Worm (Caenorhabditis elegans) whole organism, L2 larva: ENCODE data around the gene C14C11.2.
A peak's percentile ranks its signal among the peaks of the same experiment; 100 is the strongest.

ENCODE experiments used
- ama-1 ChIP-seq: fragments of 150-350 bp; optimal IDR thresholded peaks from 2 replicates; lab custom pipeline; 2018; ENCODE audit warnings: inconsistent platforms
- egl-27 ChIP-seq: sonication (generic microtip); optimal IDR thresholded peaks from 3 replicates; lab custom pipeline; 2017; ENCODE audit warnings: missing biosample characterization, missing genetic modification reagents, missing genetic modification characterization
- elt-3 ChIP-seq: sonication (generic microtip); optimal IDR thresholded peaks from 2 replicates; lab custom pipeline; 2017; ENCODE audit warnings: missing biosample characterization, missing genetic modification characterization
- fos-1 ChIP-seq: fragments of 150-350 bp; optimal IDR thresholded peaks from 2 replicates; lab custom pipeline; 2014; ENCODE audit warnings: missing biosample characterization, missing genetic modification characterization
- mbf-1 ChIP-seq: sonication (generic microtip); optimal IDR thresholded peaks from 2 replicates; lab custom pipeline; 2017; ENCODE audit warnings: missing biosample characterization, missing genetic modification characterization
- mdl-1 ChIP-seq, 2 experiments: fragments of 150-350 bp in 1 of 2; sonication (generic microtip) in 1 of 2; optimal IDR thresholded peaks; 2 replicates each; lab custom pipeline; 2017; ENCODE audit warnings: missing biosample characterization in 2 of 2, missing genetic modification characterization in 2 of 2
- nhr-12 ChIP-seq: fragments of 150-350 bp; optimal IDR thresholded peaks from 2 replicates; lab custom pipeline; 2014; ENCODE audit warnings: missing biosample characterization, missing genetic modification characterization
- nhr-237 ChIP-seq: fragments of 150-350 bp; optimal IDR thresholded peaks from 2 replicates; lab custom pipeline; 2014; ENCODE audit warnings: missing biosample characterization, missing genetic modification characterization

ce11 chrV:5647359-5647758 lies 13.6 kb upstream of the C14C11.2 start, which contains the start of gene C14C11.4:
- no peak for TF ChIP-seq elt-3 (tag; lab: Kevin White, UChicago)
- TF ChIP-seq nhr-12 (tag; lab: Kevin White, UChicago): no peak
- TF ChIP-seq egl-27: no peak
- TF ChIP-seq fos-1 (tag; lab: Kevin White, UChicago): peak; percentile 81
- TF ChIP-seq mdl-1 (tag; optimal IDR thresholded peaks at IDR 0.05; lab: Kevin White, UChicago): no peak
- no peak for TF ChIP-seq ama-1 (lab: Kevin White, UChicago)
- TF ChIP-seq nhr-237 (tag; lab: Kevin White, UChicago): no peak
- no peak for TF ChIP-seq mbf-1 (tag; lab: Kevin White, UChicago)
